Worm (Caenorhabditis elegans) whole organism, L1 larva: ENCODE data around the gene mlt-4.

Experiments used
- blmp-1 ChIP-seq: fragments of 150-350 bp; optimal IDR thresholded peaks from 2 replicates; lab custom pipeline; 2014; ENCODE audit warnings: missing biosample characterization, missing genetic modification characterization
- egl-27 ChIP-seq, 2 experiments: fragments of 150-350 bp in 1 of 2; sonication (generic microtip); optimal IDR thresholded peaks; 3 replicates each; lab custom pipeline; 2017 to 2018; ENCODE audit warnings: missing biosample characterization in 2 of 2, missing genetic modification characterization in 2 of 2, missing genetic modification reagents in 2 of 2
- elt-3 ChIP-seq, 6 experiments: fragments of 150-350 bp in 1 of 6; sonication (generic microtip); optimal IDR thresholded peaks; 2 replicates each; lab custom pipeline; 2017 to 2018; ENCODE audit warnings: missing biosample characterization in 6 of 6, missing genetic modification characterization in 6 of 6, inconsistent platforms in 1 of 6
- lin-35 ChIP-seq, 2 experiments: fragments of 150-350 bp; optimal IDR thresholded peaks; 2 replicates each; lab custom pipeline; 2014; ENCODE audit warnings: missing biosample characterization in 2 of 2, missing genetic modification characterization in 2 of 2, missing genetic modification reagents in 2 of 2
- lin-39 ChIP-seq: fragments of 150-350 bp; optimal IDR thresholded peaks from 2 replicates; lab custom pipeline; 2014; ENCODE audit warnings: missing biosample characterization, missing genetic modification reagents, missing genetic modification characterization
- lir-3 ChIP-seq: sonication (generic microtip); optimal IDR thresholded peaks from 2 replicates; lab custom pipeline; 2016; ENCODE audit warnings: mild to moderate bottlenecking, missing genetic modification characterization, moderate library complexity, missing compliant biosample characterization; ENCODE audit not compliant: poor library complexity
- nhr-12 ChIP-seq: sonication (generic microtip); optimal IDR thresholded peaks from 2 replicates; lab custom pipeline; 2017; ENCODE audit warnings: missing biosample characterization, missing genetic modification characterization
- pax-3 ChIP-seq: fragments of 200-800 bp; sonication (Bioruptor generic); optimal IDR thresholded peaks from 2 replicates; lab custom pipeline; 2018; ENCODE audit warnings: mild to moderate bottlenecking, missing genetic modification characterization, moderate library complexity, missing compliant biosample characterization
- unc-62 ChIP-seq: fragments of 150-350 bp; optimal IDR thresholded peaks from 2 replicates; lab custom pipeline; 2014; ENCODE audit warnings: missing biosample characterization, missing genetic modification reagents, missing genetic modification characterization
- xbp-1 ChIP-seq: sonication (generic microtip); optimal IDR thresholded peaks from 2 replicates; lab custom pipeline; 2016; ENCODE audit warnings: missing genetic modification characterization, missing compliant biosample characterization
- zip-4 ChIP-seq: fragments of 200-800 bp; sonication (Bioruptor generic); optimal IDR thresholded peaks from 2 replicates; lab custom pipeline; 2018; ENCODE audit warnings: mild to moderate bottlenecking, missing genetic modification characterization, moderate library complexity, missing compliant biosample characterization

DNA sequence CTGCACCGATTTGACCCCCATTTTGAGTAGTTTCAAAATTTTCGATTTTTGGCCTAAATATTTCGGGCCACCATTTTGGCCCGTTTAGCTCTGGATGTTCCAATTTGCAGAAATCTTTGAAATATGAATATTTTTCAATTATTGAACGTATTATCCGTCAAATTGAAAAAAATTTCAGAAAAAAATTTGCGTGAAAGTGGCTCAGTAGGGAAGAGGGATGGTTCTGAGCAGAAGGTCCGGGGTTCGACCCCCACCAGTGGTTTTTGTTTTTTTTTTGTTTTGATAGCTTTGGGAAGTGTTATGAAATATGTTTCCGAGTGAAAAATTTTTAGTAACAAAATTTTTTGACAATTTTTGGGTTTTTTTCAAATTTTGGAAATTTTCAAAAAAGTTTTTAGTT lies 9.9 kb downstream of the mlt-4 start:
- no peak for TF ChIP-seq pax-3 (tag; lab: Kevin White, UChicago)
- no peak for TF ChIP-seq elt-3 (tag; optimal IDR thresholded peaks at IDR 0.05; lab: Kevin White, UChicago)
- TF ChIP-seq xbp-1 = no peak
- no peak for TF ChIP-seq lir-3 (tag; lab: Kevin White, UChicago)
- TF ChIP-seq lin-35 (GFP tag; optimal IDR thresholded peaks at IDR 0.05; lab: Kevin White, UChicago) = no peak
- TF ChIP-seq lin-39 = no peak
- no peak for TF ChIP-seq egl-27 (tag; optimal IDR thresholded peaks at IDR 0.05; lab: Kevin White, UChicago)
- no peak for TF ChIP-seq nhr-12
- TF ChIP-seq zip-4 (GFP tag; lab: Kevin White, UChicago) = no peak
- no peak for TF ChIP-seq blmp-1 (tag; lab: Kevin White, UChicago)
- TF ChIP-seq unc-62 = no peak
